Worm (Caenorhabditis elegans): ENCODE measurements around the gene hrg-1.

ce11 chrX:3968209-3968960, 47.6 kb downstream of the hrg-1 start, which contains the start of gene C16B8.3:
- TF ChIP-seq rnt-1 (tag; optimal IDR thresholded peaks at IDR 0.05) = no peak
- TF ChIP-seq nhr-232 (tag; optimal IDR thresholded peaks at IDR 0.05) = no peak
- no peak for TF ChIP-seq hlh-13 (GFP tag; optimal IDR thresholded peaks at IDR 0.05)
- no peak for TF ChIP-seq lin-11 (tag; optimal IDR thresholded peaks at IDR 0.05)
- TF ChIP-seq ceh-6 (GFP tag; optimal IDR thresholded peaks at IDR 0.05) = no peak
- no peak for TF ChIP-seq ets-4 (tag; optimal IDR thresholded peaks at IDR 0.05)
- no peak for TF ChIP-seq dve-1 (tag; optimal IDR thresholded peaks at IDR 0.05)
- TF ChIP-seq unc-3 (GFP tag; conservative IDR thresholded peaks at IDR 0.05) = no peak
- TF ChIP-seq unc-3 (tag; optimal IDR thresholded peaks at IDR 0.05) = no peak
- TF ChIP-seq ama-1 (optimal IDR thresholded peaks at IDR 0.05) = no peak
- no peak for TF ChIP-seq pha-4 (tag; optimal IDR thresholded peaks at IDR 0.05)
- no peak for TF ChIP-seq fkh-10 (GFP tag; optimal IDR thresholded peaks at IDR 0.05)

All from whole organism, late embryonic.